Worm (Caenorhabditis elegans) whole organism, L4/young adult: ENCODE results near the gene snt-5.

Source experiments
- W03F9.2 ChIP-seq: fragments of 150-350 bp; optimal IDR thresholded peaks from 2 replicates; lab custom pipeline; 2014; ENCODE audit warnings: missing biosample characterization, missing genetic modification characterization
- dao-5 ChIP-seq: sonication (generic microtip); optimal IDR thresholded peaks from 2 replicates; lab custom pipeline; 2016; ENCODE audit warnings: missing genotype, missing genetic modification characterization, moderate library complexity, missing compliant biosample characterization
- him-1 ChIP-seq: sonication (generic microtip); optimal IDR thresholded peaks from 2 replicates; lab custom pipeline; 2016; ENCODE audit warnings: missing genotype, missing genetic modification reagents, missing genetic modification characterization, missing compliant biosample characterization

DNA sequence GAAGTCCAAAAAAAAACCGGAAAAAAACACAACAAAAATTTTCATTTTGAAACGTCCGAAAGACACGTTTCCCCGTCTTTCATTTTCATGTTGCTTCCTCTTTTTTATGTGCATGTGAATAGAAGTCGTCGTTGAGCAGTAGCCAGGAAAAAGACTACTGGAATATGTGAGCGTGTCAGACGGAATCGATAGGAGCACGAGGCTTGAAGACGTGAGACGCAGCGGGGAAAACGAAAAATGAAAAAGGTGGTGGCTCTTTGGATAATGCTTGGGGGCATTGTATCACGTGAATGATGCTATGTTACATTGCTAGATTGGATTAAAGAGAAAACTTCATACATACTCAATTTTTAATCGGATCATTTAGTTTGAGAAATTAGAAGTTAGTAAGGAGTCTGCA is 45.3 kb downstream of the snt-5 start:
- TF ChIP-seq dao-5 (tag; lab: Kevin White, UChicago) (no peak), him-1 (tag; lab: Kevin White, UChicago) (peak; percentile 12), W03F9.2 (tag; lab: Kevin White, UChicago) (no peak)
